Fruit fly (Drosophila melanogaster) S2 (cell line): ENCODE measurements around the gene Akr1B.

Source experiments
- CG8478 ChIP-seq: fragments of >200 bp; optimal IDR thresholded peaks from 2 replicates; lab custom pipeline; 2018
- CTCF ChIP-seq, 2 experiments: fragments of >200 bp; optimal IDR thresholded peaks; 2 replicates each; lab custom pipeline; 2018

DNA sequence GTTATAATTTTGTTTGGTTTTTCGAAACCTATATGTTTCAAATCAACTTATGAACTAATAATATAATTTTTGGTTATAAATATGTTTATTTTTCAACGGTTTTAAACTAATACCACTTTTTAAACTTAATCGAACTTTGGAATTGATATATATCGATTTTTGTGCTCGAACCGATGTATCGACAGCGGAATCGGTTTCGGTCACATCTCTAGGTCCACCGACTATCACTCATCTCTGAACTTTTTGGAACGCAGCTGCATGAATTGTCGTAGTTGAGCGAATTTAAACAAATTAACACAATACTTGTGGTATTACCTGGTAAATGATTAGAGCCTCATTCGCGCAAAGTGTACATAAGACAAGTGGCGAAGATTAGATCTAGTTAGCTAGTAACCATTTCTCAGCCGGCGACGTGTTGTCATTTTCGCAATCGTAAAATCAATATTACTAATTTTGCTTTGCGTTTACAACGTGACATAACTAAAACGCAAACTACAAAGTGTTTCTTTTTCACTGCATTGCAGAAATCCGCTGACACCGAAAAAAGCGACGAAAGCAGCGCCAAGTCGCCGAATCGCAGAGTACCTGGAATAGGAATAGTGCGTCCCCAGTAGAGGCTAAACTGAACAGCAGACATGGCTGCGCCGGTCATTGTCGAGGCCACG lies 3.8 kb upstream of the Akr1B start, which contains the start of gene Apt1:
- TF ChIP-seq CG8478 (lab: Kevin White, UChicago) (no peak), CTCF (optimal IDR thresholded peaks at IDR 0.05; lab: Kevin White, UChicago) (peak in 1 of 2 experiments; percentile 16)
